Fruit fly (Drosophila melanogaster): ENCODE results near the gene Aps.

Gene Aps

DNA sequence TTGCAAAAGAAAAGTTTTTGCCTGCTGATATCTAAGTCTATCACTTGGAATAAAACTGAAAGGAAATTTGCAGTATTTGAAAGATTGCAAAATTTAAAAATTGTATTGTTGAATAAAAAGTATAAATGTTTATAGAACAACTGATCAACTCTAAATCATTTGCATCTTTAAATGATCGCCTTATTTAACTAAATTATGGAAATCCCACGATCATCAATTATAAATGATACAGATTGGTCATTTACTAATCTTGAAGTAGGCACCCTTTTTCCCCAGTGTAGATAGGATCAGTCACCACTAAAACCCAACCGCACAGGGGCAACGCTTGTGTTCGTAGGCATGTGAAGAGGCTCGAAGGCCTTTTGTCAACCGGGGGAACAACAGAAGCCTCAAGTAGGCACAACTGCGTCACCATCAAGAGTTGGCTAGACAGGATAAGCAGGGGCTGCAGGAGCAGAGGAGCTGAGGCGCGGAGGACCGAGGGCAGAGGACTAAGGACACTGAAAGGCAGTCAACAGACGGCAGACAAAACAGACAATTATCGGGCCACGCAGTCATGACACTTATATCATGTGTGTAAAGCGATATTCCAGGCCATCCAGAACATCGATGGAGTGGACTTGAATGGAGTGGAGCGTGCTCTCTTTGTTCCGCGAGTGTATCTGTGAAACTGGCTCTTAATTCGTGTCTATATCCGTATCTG is 51.0 kb downstream of the Aps start (continued):
- TF ChIP-seq Sox102F (GFP tag; optimal IDR thresholded peaks at IDR 0.05) (no peak), OdsH (GFP tag; optimal IDR thresholded peaks at IDR 0.05) (peak; percentile 41), CG10669 (GFP tag; optimal IDR thresholded peaks at IDR 0.05) (peak; percentile 69), cyc (GFP tag; optimal IDR thresholded peaks at IDR 0.05) (no peak), Ets21C (GFP tag; optimal IDR thresholded peaks at IDR 0.05) (no peak), dsx (GFP tag; optimal IDR thresholded peaks at IDR 0.05; ENCODE audit: poor library complexity, severe bottlenecking) (peak; percentile 46), CG1621 (tag; optimal IDR thresholded peaks at IDR 0.05) (peak; percentile 29), CG6163 (GFP tag; IDR thresholded peaks at IDR 0.05) (0 out of 3 replicates have a peak, but pooled peaks have one; percentile 38), CG11762 (GFP tag; optimal IDR thresholded peaks at IDR 0.05; ENCODE audit: insufficient read depth) (no peak), Lpt (GFP tag; optimal IDR thresholded peaks at IDR 0.05) (no peak), Met (GFP tag; optimal IDR thresholded peaks at IDR 0.05) (no peak), salr (GFP tag; optimal IDR thresholded peaks at IDR 0.05) (peak in 1 of 2 experiments; percentile 6), CG10631 (GFP tag; optimal IDR thresholded peaks at IDR 0.05) (peak; percentile 35), CG6854 (GFP tag; optimal IDR thresholded peaks at IDR 0.05) (no peak)

DNA sequence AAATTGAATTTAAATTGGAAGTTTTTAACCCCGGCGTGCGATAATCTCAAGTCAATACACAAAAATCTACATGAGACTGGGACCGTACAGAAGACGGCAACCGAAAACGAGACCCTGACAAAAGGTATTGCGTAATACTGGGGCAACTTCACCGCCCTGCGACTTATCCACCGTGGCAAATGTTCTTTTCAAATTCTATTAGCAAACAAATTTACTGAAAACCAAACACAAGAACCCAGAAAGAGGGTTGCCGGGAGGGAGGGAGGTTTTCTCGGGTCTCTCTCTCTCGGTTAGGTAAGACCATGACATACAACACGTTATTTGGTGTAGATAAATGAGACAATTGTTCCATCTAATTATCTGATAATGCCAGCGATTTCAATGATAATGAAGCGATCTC is 53.2 kb downstream of the Aps start:
- TF ChIP-seq fkh (GFP tag; optimal IDR thresholded peaks at IDR 0.05) (peak; percentile 82), Lpt (GFP tag; optimal IDR thresholded peaks at IDR 0.05) (no peak), CG6163 (GFP tag; IDR thresholded peaks at IDR 0.05) (no peak), Eip93F (GFP tag; optimal IDR thresholded peaks at IDR 0.05) (no peak)

Measured in whole organism, prepupa.